Worm (Caenorhabditis elegans) whole organism, L2 larva: ENCODE data around the gene T16G12.12.

Source experiments
- F13H6.1 ChIP-seq: sonication (generic microtip); optimal IDR thresholded peaks from 2 replicates; lab custom pipeline; 2016; ENCODE audit warnings: missing genetic modification characterization, missing compliant biosample characterization
- R02D3.7 ChIP-seq: fragments of 150-350 bp; optimal IDR thresholded peaks from 2 replicates; lab custom pipeline; 2014; ENCODE audit warnings: missing biosample characterization, missing genetic modification characterization
- ZK546.5 ChIP-seq: sonication (generic microtip); optimal IDR thresholded peaks from 2 replicates; lab custom pipeline; 2017; ENCODE audit warnings: missing biosample characterization, missing genetic modification characterization
- alr-1 ChIP-seq: fragments of 150-350 bp; optimal IDR thresholded peaks from 2 replicates; lab custom pipeline; 2014; ENCODE audit warnings: missing biosample characterization, missing genetic modification characterization
- aly-2 ChIP-seq: fragments of 150-350 bp; optimal IDR thresholded peaks from 2 replicates; lab custom pipeline; 2014; ENCODE audit warnings: missing biosample characterization, missing genetic modification characterization
- ama-1 ChIP-seq: fragments of 150-350 bp; optimal IDR thresholded peaks from 2 replicates; lab custom pipeline; 2018; ENCODE audit warnings: inconsistent platforms
- blmp-1 ChIP-seq: sonication (generic microtip); optimal IDR thresholded peaks from 2 replicates; lab custom pipeline; 2017; ENCODE audit warnings: missing genetic modification characterization, mild to moderate bottlenecking, missing compliant biosample characterization, antibody characterized with exemption, moderate library complexity; ENCODE audit not compliant: insufficient read depth
- ceh-82 ChIP-seq: fragments of 150-350 bp; optimal IDR thresholded peaks from 2 replicates; lab custom pipeline; 2014; ENCODE audit warnings: missing biosample characterization, missing genetic modification characterization
- dmd-4 ChIP-seq: sonication (generic microtip); optimal IDR thresholded peaks from 2 replicates; lab custom pipeline; 2017; ENCODE audit warnings: missing biosample characterization, missing genetic modification characterization
- egl-27 ChIP-seq: sonication (generic microtip); optimal IDR thresholded peaks from 3 replicates; lab custom pipeline; 2017; ENCODE audit warnings: missing biosample characterization, missing genetic modification reagents, missing genetic modification characterization
- elt-1 ChIP-seq: fragments of 150-350 bp; optimal IDR thresholded peaks from 2 replicates; lab custom pipeline; 2014; ENCODE audit warnings: missing biosample characterization, missing genetic modification characterization
- elt-3 ChIP-seq: sonication (generic microtip); optimal IDR thresholded peaks from 2 replicates; lab custom pipeline; 2017; ENCODE audit warnings: missing biosample characterization, missing genetic modification characterization
- lin-11 ChIP-seq: fragments of 150-350 bp; sonication (generic microtip); optimal IDR thresholded peaks from 2 replicates; lab custom pipeline; 2014; ENCODE audit warnings: missing biosample characterization, missing genetic modification characterization, inconsistent platforms, mixed read lengths
- lin-13 ChIP-seq: fragments of 150-350 bp; optimal IDR thresholded peaks from 2 replicates; lab custom pipeline; 2014; ENCODE audit warnings: missing biosample characterization, missing genetic modification reagents, missing genetic modification characterization
- lin-39 ChIP-seq: fragments of 150-350 bp; optimal IDR thresholded peaks from 2 replicates; lab custom pipeline; 2014; ENCODE audit warnings: missing biosample characterization, missing genetic modification reagents, missing genetic modification characterization
- lsy-2 ChIP-seq, 2 experiments: fragments of 150-350 bp in 1 of 2; sonication (generic microtip) in 1 of 2; optimal IDR thresholded peaks; 2 replicates each; lab custom pipeline; 2014 to 2017; ENCODE audit warnings: missing biosample characterization in 2 of 2, missing genetic modification characterization in 2 of 2
- mbf-1 ChIP-seq: sonication (generic microtip); optimal IDR thresholded peaks from 2 replicates; lab custom pipeline; 2017; ENCODE audit warnings: missing biosample characterization, missing genetic modification characterization
- mdl-1 ChIP-seq, 2 experiments: fragments of 150-350 bp in 1 of 2; sonication (generic microtip) in 1 of 2; optimal IDR thresholded peaks; 2 replicates each; lab custom pipeline; 2017; ENCODE audit warnings: missing biosample characterization in 2 of 2, missing genetic modification characterization in 2 of 2
- nhr-10 ChIP-seq: sonication (generic microtip); optimal IDR thresholded peaks from 2 replicates; lab custom pipeline; 2017; ENCODE audit warnings: missing biosample characterization, missing genetic modification characterization
- nhr-11 ChIP-seq: fragments of 150-350 bp; optimal IDR thresholded peaks from 2 replicates; lab custom pipeline; 2014; ENCODE audit warnings: missing biosample characterization, missing genetic modification characterization
- nhr-12 ChIP-seq: fragments of 150-350 bp; optimal IDR thresholded peaks from 2 replicates; lab custom pipeline; 2014; ENCODE audit warnings: missing biosample characterization, missing genetic modification characterization
- nhr-129 ChIP-seq: fragments of 150-350 bp; optimal IDR thresholded peaks from 2 replicates; lab custom pipeline; 2014; ENCODE audit warnings: missing biosample characterization, missing genetic modification characterization
- nhr-21 ChIP-seq: fragments of 150-350 bp; optimal IDR thresholded peaks from 2 replicates; lab custom pipeline; 2014; ENCODE audit warnings: missing biosample characterization, missing genetic modification characterization
- nhr-23 ChIP-seq: fragments of 150-350 bp; optimal IDR thresholded peaks from 2 replicates; lab custom pipeline; 2014; ENCODE audit warnings: missing biosample characterization, missing genetic modification reagents, missing genetic modification characterization
- nhr-237 ChIP-seq: fragments of 150-350 bp; optimal IDR thresholded peaks from 2 replicates; lab custom pipeline; 2014; ENCODE audit warnings: missing biosample characterization, missing genetic modification characterization
- nhr-6 ChIP-seq: fragments of 150-350 bp; optimal IDR thresholded peaks from 2 replicates; lab custom pipeline; 2014; ENCODE audit warnings: missing biosample characterization, missing genetic modification characterization
- nhr-77 ChIP-seq: fragments of 150-350 bp; optimal IDR thresholded peaks from 2 replicates; lab custom pipeline; 2014; ENCODE audit warnings: missing biosample characterization, missing genetic modification characterization
- peb-1 ChIP-seq: fragments of 150-350 bp; optimal IDR thresholded peaks from 2 replicates; lab custom pipeline; 2014; ENCODE audit warnings: missing biosample characterization, missing genetic modification characterization
- skn-1 ChIP-seq: sonication (generic microtip); optimal IDR thresholded peaks from 2 replicates; lab custom pipeline; 2017; ENCODE audit warnings: missing biosample characterization, missing genetic modification characterization
- sma-9 ChIP-seq, 2 experiments: fragments of 150-350 bp in 1 of 2; sonication (generic microtip) in 1 of 2; optimal IDR thresholded peaks; 2 replicates each; lab custom pipeline; 2014 to 2016; ENCODE audit warnings: missing genetic modification characterization in 2 of 2, mild to moderate bottlenecking in 1 of 2, missing biosample characterization in 1 of 2, missing compliant biosample characterization in 1 of 2, missing genetic modification reagents in 1 of 2, moderate library complexity in 1 of 2
- snpc-4 ChIP-seq: fragments of 150-350 bp; optimal IDR thresholded peaks from 2 replicates; lab custom pipeline; 2014; ENCODE audit warnings: missing biosample characterization, missing genetic modification characterization
- unc-55 ChIP-seq: fragments of 150-350 bp; sonication (generic microtip); optimal IDR thresholded peaks from 3 replicates; lab custom pipeline; 2014; ENCODE audit warnings: missing biosample characterization, missing genetic modification reagents, missing genetic modification characterization
- unc-62 ChIP-seq: fragments of 150-350 bp; optimal IDR thresholded peaks from 2 replicates; lab custom pipeline; 2014; ENCODE audit warnings: missing biosample characterization, missing genetic modification reagents, missing genetic modification characterization
- zag-1 ChIP-seq: fragments of 150-350 bp; optimal IDR thresholded peaks from 2 replicates; lab custom pipeline; 2014; ENCODE audit warnings: missing biosample characterization, missing genetic modification characterization
- ztf-11 ChIP-seq: sonication (generic microtip); optimal IDR thresholded peaks from 2 replicates; lab custom pipeline; 2017; ENCODE audit warnings: missing biosample characterization, missing genetic modification characterization
- ztf-4 ChIP-seq: fragments of 150-350 bp; optimal IDR thresholded peaks from 2 replicates; lab custom pipeline; 2014; ENCODE audit warnings: missing biosample characterization, missing genetic modification characterization

T16G12.12 gene

ce11 chrIII:10085103-10085502 lies 31.7 kb downstream of the T16G12.12 start, which contains the start of gene T16H12.13:
Gene T16H12.13 (plus strand): TSS chrIII:10085403.
- TF ChIP-seq ZK546.5 (tag; lab: Kevin White, UChicago) (no peak), nhr-21 (tag; lab: Kevin White, UChicago) (no peak), aly-2 (tag; lab: Kevin White, UChicago) (no peak), nhr-129 (tag; lab: Kevin White, UChicago) (no peak), lin-39 (tag; lab: Kevin White, UChicago) (no peak), elt-3 (tag; lab: Kevin White, UChicago) (no peak), nhr-6 (no peak), nhr-23 (tag; lab: Kevin White, UChicago) (no peak), mbf-1 (no peak), nhr-12 (tag; lab: Kevin White, UChicago) (no peak), egl-27 (tag; lab: Kevin White, UChicago) (no peak), sma-9 (GFP tag; optimal IDR thresholded peaks at IDR 0.05; lab: Kevin White, UChicago) (no peak), sma-9 (tag; optimal IDR thresholded peaks at IDR 0.05; lab: Kevin White, UChicago) (no peak), unc-55 (GFP tag; lab: Kevin White, UChicago) (no peak), ztf-11 (tag; lab: Kevin White, UChicago) (no peak), dmd-4 (tag; lab: Kevin White, UChicago) (no peak)

- TF ChIP-seq snpc-4 (tag; lab: Kevin White, UChicago) (no peak), nhr-23 (tag; lab: Kevin White, UChicago) (no peak), dmd-4 (tag; lab: Kevin White, UChicago) (no peak), sma-9 (GFP tag; optimal IDR thresholded peaks at IDR 0.05; lab: Kevin White, UChicago) (no peak), sma-9 (tag; optimal IDR thresholded peaks at IDR 0.05; lab: Kevin White, UChicago) (no peak), ama-1 (lab: Kevin White, UChicago) (no peak)
Observed at ce11 chrIII:10085574-10085973, 32.2 kb downstream of the T16G12.12 start.

DNA sequence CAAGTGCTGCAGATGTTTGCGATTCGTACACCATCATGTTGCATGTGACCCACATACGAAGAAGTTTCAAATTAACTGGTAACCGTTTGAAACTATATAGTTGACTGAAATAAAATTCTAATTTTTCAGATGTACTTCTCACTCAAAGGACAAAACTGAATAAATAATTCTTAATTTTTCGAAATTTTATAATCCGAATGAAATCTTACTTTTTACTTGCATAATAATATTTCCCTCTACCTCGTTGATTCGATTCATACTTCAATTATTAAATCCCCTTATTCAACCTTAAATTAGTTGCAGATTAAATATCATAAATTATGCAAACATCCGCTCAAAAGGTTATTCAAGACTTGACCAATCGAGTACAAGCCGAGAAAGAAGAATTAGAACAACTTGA lies 32.6 kb downstream of the T16G12.12 start, which contains the start of gene T16H12.2:
T16H12.2 (plus strand) TSS at position 301 of the 400 bp plus-strand sequence.
- TF ChIP-seq snpc-4 (tag; lab: Kevin White, UChicago) (no peak), ceh-82 (tag; lab: Kevin White, UChicago) (no peak), nhr-23 (tag; lab: Kevin White, UChicago) (no peak), mdl-1 (tag; optimal IDR thresholded peaks at IDR 0.05; lab: Kevin White, UChicago) (no peak), ztf-11 (tag; lab: Kevin White, UChicago) (no peak), nhr-237 (tag; lab: Kevin White, UChicago) (no peak), elt-1 (no peak), unc-62 (GFP tag; lab: Kevin White, UChicago) (no peak), F13H6.1 (tag; lab: Kevin White, UChicago) (no peak), nhr-10 (tag; lab: Kevin White, UChicago) (no peak), blmp-1 (tag; lab: Kevin White, UChicago) (no peak)

DNA sequence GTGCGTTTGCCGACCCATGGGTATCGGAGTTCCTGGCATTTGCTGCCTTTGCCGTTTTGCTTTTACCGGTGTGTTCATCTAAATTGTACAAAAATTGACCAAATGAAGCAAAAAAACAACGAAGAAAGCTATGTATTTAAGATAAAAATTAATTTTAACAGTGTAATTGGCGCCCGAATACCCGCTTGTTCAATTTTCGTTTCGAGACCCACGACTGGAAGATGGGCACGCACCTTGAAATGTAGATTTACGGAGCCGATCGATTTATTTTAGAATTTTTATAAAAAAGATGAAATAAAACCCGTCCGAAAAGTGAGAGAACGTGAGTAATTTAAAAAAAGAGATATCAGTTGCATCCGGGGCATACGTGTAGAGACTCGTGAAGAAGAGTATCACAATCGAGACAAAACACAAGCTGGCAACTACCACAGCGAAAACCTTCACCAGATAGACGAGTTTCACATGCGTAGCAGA lies 35.1 kb downstream of the T16G12.12 start, which contains the start of gene hal-2:
hal-2 (minus strand) TSS at position 424 of the 474 bp plus-strand sequence.
- TF ChIP-seq lin-11 (tag; lab: Kevin White, UChicago) (no peak), nhr-77 (tag; lab: Kevin White, UChicago) (no peak), zag-1 (tag; lab: Kevin White, UChicago) (no peak), nhr-11 (tag; lab: Kevin White, UChicago) (no peak), peb-1 (tag; lab: Kevin White, UChicago) (no peak), ceh-82 (tag; lab: Kevin White, UChicago) (no peak), elt-3 (tag; lab: Kevin White, UChicago) (no peak), alr-1 (tag; lab: Kevin White, UChicago) (no peak), R02D3.7 (tag; lab: Kevin White, UChicago) (no peak), ZK546.5 (tag; lab: Kevin White, UChicago) (no peak), mbf-1 (no peak), nhr-129 (tag; lab: Kevin White, UChicago) (no peak), blmp-1 (tag; lab: Kevin White, UChicago) (no peak), lsy-2 (tag; optimal IDR thresholded peaks at IDR 0.05; lab: Kevin White, UChicago) (no peak), dmd-4 (tag; lab: Kevin White, UChicago) (no peak), ztf-4 (tag; lab: Kevin White, UChicago) (no peak), lin-13 (GFP tag; lab: Kevin White, UChicago) (no peak), aly-2 (tag; lab: Kevin White, UChicago) (no peak), skn-1 (tag; lab: Kevin White, UChicago) (no peak)
